Worm (Caenorhabditis elegans): ENCODE measurements around the gene klp-7.

DNA sequence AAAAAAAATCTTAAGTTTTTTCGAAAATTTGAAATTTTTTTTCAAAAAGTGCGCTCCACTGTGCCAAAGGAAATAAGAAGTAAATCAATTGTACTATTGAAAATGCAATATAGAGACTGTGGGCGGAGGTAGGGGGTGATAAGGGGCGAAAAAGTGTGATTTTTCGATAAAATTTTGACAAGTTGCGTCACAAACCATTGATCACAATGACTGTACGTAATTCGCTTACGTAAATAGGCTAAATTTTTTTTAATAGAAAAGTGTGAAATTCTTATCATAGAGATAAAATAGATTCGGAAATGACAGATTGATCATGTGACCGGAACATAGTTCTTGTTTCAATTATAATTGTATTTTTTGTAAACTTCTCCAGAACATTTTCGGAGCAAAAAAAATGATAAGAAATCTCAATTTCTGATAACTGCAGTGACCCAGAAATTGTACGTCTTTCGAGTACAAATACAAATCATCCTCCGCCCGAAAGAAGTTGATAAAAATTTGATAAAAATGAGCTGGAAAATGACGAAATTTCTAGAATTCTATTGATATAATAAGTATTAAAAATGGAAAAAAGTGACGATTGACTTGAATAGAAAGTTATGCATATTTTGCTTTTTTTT, 16.9 kb downstream of the klp-7 start:
- TF ChIP-seq snpc-4 (tag; optimal IDR thresholded peaks at IDR 0.05) = no peak
- TF ChIP-seq unc-62 (GFP tag; optimal IDR thresholded peaks at IDR 0.05) = no peak
- TF ChIP-seq nhr-237 (tag; optimal IDR thresholded peaks at IDR 0.05) = no peak
